Worm (Caenorhabditis elegans): ENCODE measurements around the gene F43E2.1.

ce11 chrII:7393393-7393792 is 18.3 kb downstream of the F43E2.1 start:
- no peak for TF ChIP-seq ztf-4 (tag; optimal IDR thresholded peaks at IDR 0.05)
- no peak for TF ChIP-seq skn-1 (tag; optimal IDR thresholded peaks at IDR 0.05)
- no peak for TF ChIP-seq unc-39 (tag; optimal IDR thresholded peaks at IDR 0.05)
- TF ChIP-seq nhr-237 (tag; optimal IDR thresholded peaks at IDR 0.05): no peak
- no peak for TF ChIP-seq unc-62 (GFP tag; optimal IDR thresholded peaks at IDR 0.05)
- no peak for TF ChIP-seq nhr-77 (tag; optimal IDR thresholded peaks at IDR 0.05)
- no peak for TF ChIP-seq lsy-2 (tag; optimal IDR thresholded peaks at IDR 0.05)
- no peak for TF ChIP-seq sma-3 (GFP tag; optimal IDR thresholded peaks at IDR 0.05)
- no peak for TF ChIP-seq lin-11 (tag; optimal IDR thresholded peaks at IDR 0.05)
- no peak for TF ChIP-seq ama-1 (optimal IDR thresholded peaks at IDR 0.05)
- TF ChIP-seq snpc-4 (tag; optimal IDR thresholded peaks at IDR 0.05): no peak
